Worm (Caenorhabditis elegans) whole organism, mixed stage, embryonic: Measurements from ENCODE around the gene sre-40.

Experiments used
- M03D4.4 ChIP-seq: sonication (generic microtip); optimal IDR thresholded peaks from 2 replicates; lab custom pipeline; 2017; ENCODE audit warnings: mild to moderate bottlenecking, missing genetic modification characterization, missing compliant biosample characterization
- bed-3 ChIP-seq: fragments of 200-800 bp; sonication (Bioruptor generic); optimal IDR thresholded peaks from 3 replicates; lab custom pipeline; 2018; ENCODE audit warnings: mild to moderate bottlenecking, missing genetic modification characterization, moderate library complexity, missing compliant biosample characterization
- blmp-1 ChIP-seq: fragments of 150-350 bp; optimal IDR thresholded peaks from 2 replicates; lab custom pipeline; 2014; ENCODE audit warnings: missing biosample characterization, missing genetic modification characterization
- ceh-39 ChIP-seq: fragments of 150-350 bp; optimal IDR thresholded peaks from 2 replicates; lab custom pipeline; 2014; ENCODE audit warnings: missing biosample characterization, missing genetic modification characterization
- ceh-43 ChIP-seq: fragments of 200-800 bp; sonication (Bioruptor generic); optimal IDR thresholded peaks from 2 replicates; lab custom pipeline; 2018; ENCODE audit warnings: mild to moderate bottlenecking, missing genetic modification characterization, moderate library complexity, missing compliant biosample characterization
- ceh-83 ChIP-seq: fragments of 200-800 bp; sonication (Bioruptor generic); optimal IDR thresholded peaks from 2 replicates; lab custom pipeline; 2018; ENCODE audit warnings: mild to moderate bottlenecking, missing genetic modification characterization, missing compliant biosample characterization
- ces-1 ChIP-seq: fragments of 150-350 bp; optimal IDR thresholded peaks from 2 replicates; lab custom pipeline; 2014; ENCODE audit warnings: missing biosample characterization, missing genetic modification reagents, missing genetic modification characterization
- cnd-1 ChIP-seq: fragments of 200-800 bp; sonication (Bioruptor generic); optimal IDR thresholded peaks from 2 replicates; lab custom pipeline; 2018; ENCODE audit warnings: mild to moderate bottlenecking, missing genetic modification characterization, missing compliant biosample characterization
- elt-1 ChIP-seq: sonication (generic microtip); optimal IDR thresholded peaks from 2 replicates; lab custom pipeline; 2017; ENCODE audit warnings: missing genetic modification characterization, mild to moderate bottlenecking, missing compliant biosample characterization, antibody characterized with exemption, moderate library complexity, borderline replicate concordance; ENCODE audit not compliant: insufficient read depth
- elt-3 ChIP-seq: fragments of 150-350 bp; optimal IDR thresholded peaks from 2 replicates; lab custom pipeline; 2014; ENCODE audit warnings: missing biosample characterization, missing genetic modification characterization
- flh-1 ChIP-seq: fragments of 200-800 bp; sonication (Bioruptor generic); optimal IDR thresholded peaks from 2 replicates; lab custom pipeline; 2018; ENCODE audit warnings: mild to moderate bottlenecking, missing genetic modification characterization, moderate library complexity, missing compliant biosample characterization
- hlh-1 ChIP-seq: fragments of 150-350 bp; optimal IDR thresholded peaks from 2 replicates; lab custom pipeline; 2014; ENCODE audit warnings: missing biosample characterization, missing genetic modification reagents, missing genetic modification characterization
- lin-13 ChIP-seq: fragments of 150-350 bp; optimal IDR thresholded peaks from 2 replicates; lab custom pipeline; 2014; ENCODE audit warnings: missing biosample characterization, missing genetic modification characterization
- lin-32 ChIP-seq: fragments of 200-800 bp; sonication (Bioruptor generic); optimal IDR thresholded peaks from 2 replicates; lab custom pipeline; 2018; ENCODE audit warnings: mild to moderate bottlenecking, missing genetic modification characterization, missing compliant biosample characterization
- lsy-2 ChIP-seq: fragments of 150-350 bp; optimal IDR thresholded peaks from 2 replicates; lab custom pipeline; 2014; ENCODE audit warnings: missing biosample characterization, missing genetic modification characterization
- mep-1 ChIP-seq: fragments of 150-350 bp; optimal IDR thresholded peaks from 2 replicates; lab custom pipeline; 2017; ENCODE audit warnings: missing biosample characterization, missing genetic modification reagents, missing genetic modification characterization, inconsistent platforms
- mls-2 ChIP-seq: sonication (generic microtip); optimal IDR thresholded peaks from 2 replicates; lab custom pipeline; 2016; ENCODE audit warnings: mild to moderate bottlenecking, missing genetic modification characterization, moderate library complexity, missing compliant biosample characterization
- nhr-12 ChIP-seq: fragments of 150-350 bp; optimal IDR thresholded peaks from 2 replicates; lab custom pipeline; 2014; ENCODE audit warnings: missing biosample characterization, missing genetic modification characterization
- nhr-2 ChIP-seq: fragments of 150-350 bp; optimal IDR thresholded peaks from 2 replicates; lab custom pipeline; 2014; ENCODE audit warnings: missing biosample characterization, missing genetic modification characterization
- nhr-237 ChIP-seq: fragments of 150-350 bp; optimal IDR thresholded peaks from 2 replicates; lab custom pipeline; 2014; ENCODE audit warnings: missing biosample characterization, missing genetic modification characterization
- nhr-28 ChIP-seq: fragments of 150-350 bp; optimal IDR thresholded peaks from 2 replicates; lab custom pipeline; 2014; ENCODE audit warnings: missing biosample characterization, missing genetic modification characterization
- nhr-76 ChIP-seq: sonication (generic microtip); optimal IDR thresholded peaks from 2 replicates; lab custom pipeline; 2017; ENCODE audit warnings: missing biosample characterization, missing genetic modification characterization
- pha-4 ChIP-seq: fragments of 150-350 bp; optimal IDR thresholded peaks from 2 replicates; lab custom pipeline; 2018; ENCODE audit warnings: missing biosample characterization, missing genetic modification reagents, missing genetic modification characterization
- snpc-4 ChIP-seq: fragments of 150-350 bp; optimal IDR thresholded peaks from 2 replicates; lab custom pipeline; 2014; ENCODE audit warnings: missing biosample characterization, missing genetic modification characterization
- tbx-8 ChIP-seq: fragments of 200-800 bp; sonication (Bioruptor generic); optimal IDR thresholded peaks from 2 replicates; lab custom pipeline; 2018; ENCODE audit warnings: mild to moderate bottlenecking, missing genetic modification characterization, moderate library complexity, missing compliant biosample characterization
- unc-120 ChIP-seq: sonication (generic microtip); optimal IDR thresholded peaks from 2 replicates; lab custom pipeline; 2017; ENCODE audit warnings: missing genetic modification characterization, missing compliant biosample characterization; ENCODE audit not compliant: poor library complexity, severe bottlenecking
- unc-39 ChIP-seq: fragments of 150-350 bp; optimal IDR thresholded peaks from 2 replicates; lab custom pipeline; 2014; ENCODE audit warnings: missing biosample characterization, missing genetic modification characterization
- ztf-11 ChIP-seq: fragments of 150-350 bp; optimal IDR thresholded peaks from 2 replicates; lab custom pipeline; 2014; ENCODE audit warnings: missing biosample characterization, missing genetic modification characterization

The sre-40 gene

ce11 chrII:4726750-4727384 lies 43.3 kb upstream of the sre-40 start:
- no peak for TF ChIP-seq ceh-39
- TF ChIP-seq nhr-2 (tag; lab: Kevin White, UChicago): no peak
- no peak for TF ChIP-seq M03D4.4
- TF ChIP-seq nhr-76 (tag; lab: Kevin White, UChicago): no peak
- no peak for TF ChIP-seq mep-1 (tag; lab: Kevin White, UChicago)
- TF ChIP-seq tbx-8 (GFP tag; lab: Kevin White, UChicago): no peak
- TF ChIP-seq cnd-1: no peak
- no peak for TF ChIP-seq pha-4 (tag; lab: Kevin White, UChicago)
- no peak for TF ChIP-seq ces-1
- TF ChIP-seq ceh-43 (GFP tag; lab: Kevin White, UChicago): no peak
- TF ChIP-seq lin-13 (tag; lab: Kevin White, UChicago): no peak
- TF ChIP-seq nhr-28: no peak
- TF ChIP-seq bed-3 (GFP tag; lab: Kevin White, UChicago): no peak
- TF ChIP-seq lin-32: no peak
- no peak for TF ChIP-seq blmp-1 (tag; lab: Kevin White, UChicago)
- no peak for TF ChIP-seq nhr-12 (tag; lab: Kevin White, UChicago)
- TF ChIP-seq ceh-83 (GFP tag; lab: Kevin White, UChicago): no peak
- TF ChIP-seq nhr-237 (tag; lab: Kevin White, UChicago): no peak
- TF ChIP-seq elt-3 (tag; lab: Kevin White, UChicago): no peak

DNA sequence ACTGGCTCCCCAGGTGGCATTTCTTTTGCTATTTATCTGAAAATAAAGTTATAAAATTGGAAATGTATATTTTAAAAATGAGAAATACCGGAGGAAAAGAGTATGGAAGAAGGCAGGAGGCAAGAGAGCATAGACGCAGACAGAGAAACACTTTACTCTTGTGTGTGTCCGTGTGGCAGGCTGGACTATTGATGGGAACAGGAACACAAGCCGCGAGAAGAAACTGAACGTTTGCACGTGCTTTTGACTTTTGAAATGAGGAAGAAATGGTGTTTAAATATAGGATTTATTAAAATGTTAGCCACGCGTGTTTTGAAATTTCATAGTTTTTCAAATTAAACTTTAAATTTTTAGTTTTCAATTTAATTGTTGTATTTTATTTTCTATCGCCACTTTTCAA lies 42.5 kb upstream of the sre-40 start, which contains the start of gene F10G7.10:
F10G7.10 (minus strand) TSS at position 145 of the 400 bp plus-strand sequence.
- TF ChIP-seq hlh-1 (tag; lab: Kevin White, UChicago): peak; percentile 12
- TF ChIP-seq ceh-43 (GFP tag; lab: Kevin White, UChicago): no peak

DNA sequence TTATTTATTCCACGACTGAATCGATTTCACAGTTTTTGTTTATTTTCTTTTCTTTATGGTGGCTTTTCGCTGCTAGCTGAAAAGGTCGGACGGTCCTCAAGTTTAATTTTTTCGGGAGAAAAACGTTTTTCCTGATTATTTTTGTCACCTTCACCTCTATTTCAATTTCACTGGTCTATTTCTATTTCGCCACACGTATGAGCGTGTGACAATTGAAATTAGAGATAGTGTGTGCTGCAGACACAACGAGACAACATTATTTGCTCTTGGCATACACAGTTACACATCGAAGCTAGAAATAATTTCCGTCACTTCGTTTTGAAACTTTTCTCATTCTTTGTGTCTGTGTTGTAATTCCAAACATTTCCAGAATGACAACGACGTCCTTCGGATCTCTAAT lies 32.1 kb upstream of the sre-40 start, which contains the start of gene F41C3.8:
F41C3.8 (plus strand) TSS at position 371 of the 400 bp plus-strand sequence.
- TF ChIP-seq mep-1 (tag; lab: Kevin White, UChicago): no peak
- no peak for TF ChIP-seq blmp-1 (tag; lab: Kevin White, UChicago)
- no peak for TF ChIP-seq lsy-2 (tag; lab: Kevin White, UChicago)
- TF ChIP-seq elt-1 (tag; lab: Kevin White, UChicago): no peak
- TF ChIP-seq flh-1 (GFP tag; lab: Kevin White, UChicago): no peak
- no peak for TF ChIP-seq snpc-4 (tag; lab: Kevin White, UChicago)
- TF ChIP-seq M03D4.4: no peak
- TF ChIP-seq hlh-1 (tag; lab: Kevin White, UChicago): no peak
- no peak for TF ChIP-seq unc-120 (tag; lab: Kevin White, UChicago)
- no peak for TF ChIP-seq unc-39

DNA sequence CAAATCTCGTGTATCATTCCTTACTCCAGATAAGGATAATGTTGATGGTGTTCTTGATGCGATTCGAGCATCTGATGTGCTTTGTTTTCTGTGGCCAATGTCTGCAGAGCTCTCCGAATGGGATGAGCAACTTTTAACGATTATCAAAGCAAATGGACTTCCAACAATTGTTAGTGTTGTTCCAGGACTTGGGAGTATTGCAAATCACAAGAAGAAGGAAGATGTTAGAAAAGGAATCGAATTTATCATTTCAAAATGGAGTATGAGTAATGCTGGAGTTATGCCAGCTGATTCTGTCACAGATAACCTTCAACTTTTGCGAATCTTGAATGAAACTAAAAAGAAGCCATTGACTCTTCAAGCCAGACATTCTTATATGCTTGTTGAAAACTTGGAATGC lies 27.2 kb upstream of the sre-40 start:
- TF ChIP-seq nhr-2 (tag; lab: Kevin White, UChicago) (no peak), ztf-11 (tag; lab: Kevin White, UChicago) (no peak), ces-1 (no peak), lin-13 (tag; lab: Kevin White, UChicago) (no peak), M03D4.4 (no peak)

DNA sequence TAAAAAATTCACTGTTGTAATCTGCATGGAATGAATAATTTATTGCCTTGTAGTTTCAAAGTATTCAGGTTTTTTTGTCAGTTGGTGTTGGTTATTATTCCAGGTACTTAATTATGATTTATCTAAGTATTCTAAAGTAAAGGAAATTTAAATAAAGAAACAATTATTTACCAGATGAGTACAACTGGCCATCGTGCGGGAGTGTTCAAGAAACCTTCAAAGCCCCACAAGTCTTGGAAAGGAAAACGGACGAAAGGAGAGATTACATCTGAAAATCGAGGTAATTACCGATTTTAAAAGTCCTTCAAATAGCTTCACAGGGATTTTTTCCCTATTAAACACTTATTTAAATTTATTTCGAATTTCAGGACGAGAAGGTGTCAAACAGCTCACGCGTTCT lies 26.5 kb upstream of the sre-40 start, which contains the start of gene tag-151:
tag-151 (plus strand) TSS at position 158 of the 400 bp plus-strand sequence.
- TF ChIP-seq pha-4 (tag; lab: Kevin White, UChicago): no peak
- no peak for TF ChIP-seq ces-1
- no peak for TF ChIP-seq mls-2 (tag; lab: Kevin White, UChicago)

DNA sequence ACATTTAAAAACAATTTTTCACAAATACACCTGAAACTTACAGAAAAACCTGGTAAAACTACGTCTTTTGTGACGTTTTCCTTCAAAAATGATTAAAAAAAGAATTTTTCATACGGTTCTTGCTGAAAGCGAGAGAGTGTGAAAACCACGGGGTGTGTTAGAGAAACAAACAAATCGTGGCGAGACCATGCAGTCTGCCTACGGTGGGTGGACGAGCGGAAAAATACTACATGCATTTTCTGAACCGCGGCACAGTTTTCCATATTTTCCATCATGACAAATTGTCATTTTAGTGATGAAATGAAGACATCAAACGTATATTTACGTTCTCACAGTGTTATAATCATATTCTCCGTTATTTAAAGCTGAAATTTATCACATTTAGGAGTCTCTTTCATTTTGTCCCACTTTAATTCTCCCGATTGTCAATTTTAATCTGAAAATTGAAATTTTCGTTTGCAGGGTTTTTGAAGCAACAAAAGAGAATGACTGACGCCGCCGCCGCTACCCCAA lies 22.8 kb upstream of the sre-40 start, which contains the start of the genes F10G7.9 and tsn-1:
F10G7.9 (minus strand) TSS at position 127 of the 513 bp plus-strand sequence.
tsn-1 (plus strand) TSS at position 463 of the 513 bp plus-strand sequence.
- peak; percentile 95 for TF ChIP-seq lsy-2 (tag; lab: Kevin White, UChicago)
- TF ChIP-seq ceh-39: no peak
- peak; percentile 20 for TF ChIP-seq lin-13 (tag; lab: Kevin White, UChicago)
- peak; percentile 8 for TF ChIP-seq mep-1 (tag; lab: Kevin White, UChicago)
- peak; percentile 57 for TF ChIP-seq pha-4 (tag; lab: Kevin White, UChicago)
- no peak for TF ChIP-seq tbx-8 (GFP tag; lab: Kevin White, UChicago)
- no peak for TF ChIP-seq lin-32
- TF ChIP-seq flh-1 (GFP tag; lab: Kevin White, UChicago): no peak
